Worm (Caenorhabditis elegans) whole organism, L1 larva: ENCODE measurements around the gene nlp-67.
A peak's percentile ranks its signal among the peaks of the same experiment; 100 is the strongest.
"Not testable (repeated sequence)": the region's sequence is repeated elsewhere in the genome, so short reads cannot be mapped to it uniquely, and the experiment has no call there.

Source experiments
- C04F5.9 ChIP-seq: sonication (generic microtip); optimal IDR thresholded peaks from 2 replicates; lab custom pipeline; 2016; ENCODE audit warnings: missing genetic modification characterization, missing compliant biosample characterization
- aly-2 ChIP-seq: fragments of 150-350 bp; optimal IDR thresholded peaks from 2 replicates; lab custom pipeline; 2014; ENCODE audit warnings: missing biosample characterization, missing genetic modification characterization
- ceh-90 ChIP-seq: sonication (generic microtip); optimal IDR thresholded peaks from 2 replicates; lab custom pipeline; 2016; ENCODE audit warnings: missing genetic modification characterization, missing compliant biosample characterization
- efl-3 ChIP-seq: fragments of 200-800 bp; sonication (Bioruptor generic); optimal IDR thresholded peaks from 2 replicates; lab custom pipeline; 2018; ENCODE audit warnings: mild to moderate bottlenecking, missing genetic modification characterization, missing compliant biosample characterization
- elt-2 ChIP-seq: sonication (generic microtip); optimal IDR thresholded peaks from 2 replicates; lab custom pipeline; 2016; ENCODE audit warnings: missing genetic modification characterization, mild to moderate bottlenecking, inconsistent platforms, missing compliant biosample characterization, missing genetic modification reagents
- ets-5 ChIP-seq: fragments of 200-800 bp; sonication (Bioruptor generic); IDR thresholded peaks from 2 replicates; pipeline ENCODE4 v1.3.6; 2022; ENCODE audit warnings: missing genetic modification characterization, missing compliant biosample characterization
- fkh-10 ChIP-seq: sonication (generic microtip); optimal IDR thresholded peaks from 2 replicates; lab custom pipeline; 2017; ENCODE audit warnings: missing biosample characterization, missing genetic modification reagents, missing genetic modification characterization
- fkh-8 ChIP-seq: sonication (generic microtip); optimal IDR thresholded peaks from 2 replicates; lab custom pipeline; 2016; ENCODE audit warnings: mild to moderate bottlenecking, missing genetic modification characterization, missing compliant biosample characterization
- hlh-4 ChIP-seq: sonication (generic microtip); optimal IDR thresholded peaks from 2 replicates; lab custom pipeline; 2016; ENCODE audit warnings: mild to moderate bottlenecking, missing genetic modification characterization, missing compliant biosample characterization
- irx-1 ChIP-seq: sonication (generic microtip); optimal IDR thresholded peaks from 2 replicates; lab custom pipeline; 2016; ENCODE audit warnings: missing genetic modification characterization, missing compliant biosample characterization
- isw-1 ChIP-seq: fragments of 200-800 bp; sonication (Bioruptor generic); IDR thresholded peaks from 2 replicates; pipeline ENCODE4 v1.3.6; 2022; ENCODE audit warnings: missing genetic modification characterization, missing compliant biosample characterization
- lin-13 ChIP-seq: fragments of 150-350 bp; optimal IDR thresholded peaks from 2 replicates; lab custom pipeline; 2014; ENCODE audit warnings: missing biosample characterization, missing genetic modification reagents, missing genetic modification characterization
- lir-3 ChIP-seq: sonication (generic microtip); optimal IDR thresholded peaks from 2 replicates; lab custom pipeline; 2016; ENCODE audit warnings: mild to moderate bottlenecking, missing genetic modification characterization, moderate library complexity, missing compliant biosample characterization; ENCODE audit not compliant: poor library complexity
- mab-9 ChIP-seq: fragments of 200-800 bp; sonication (Bioruptor generic); IDR thresholded peaks from 2 replicates; pipeline ENCODE4 v1.3.6; 2022; ENCODE audit warnings: missing genetic modification reagents, missing genetic modification characterization, missing compliant biosample characterization
- mdl-1 ChIP-seq, 2 experiments: fragments of 150-350 bp; optimal IDR thresholded peaks; 2 replicates each; lab custom pipeline; 2014 to 2017; ENCODE audit warnings: missing biosample characterization in 2 of 2, missing genetic modification characterization in 2 of 2, inconsistent platforms in 1 of 2
- nhr-11 ChIP-seq: fragments of 150-350 bp; optimal IDR thresholded peaks from 2 replicates; lab custom pipeline; 2014; ENCODE audit warnings: missing biosample characterization, missing genetic modification characterization
- nhr-19 ChIP-seq: fragments of 200-800 bp; sonication (Bioruptor generic); conservative IDR thresholded peaks from 2 replicates; pipeline ENCODE4 v1.3.6; 2022; ENCODE audit warnings: missing genetic modification characterization, missing compliant biosample characterization
- nhr-28 ChIP-seq: fragments of 150-350 bp; optimal IDR thresholded peaks from 2 replicates; lab custom pipeline; 2014; ENCODE audit warnings: missing biosample characterization, missing genetic modification characterization
- nhr-47 ChIP-seq: sonication (generic microtip); optimal IDR thresholded peaks from 2 replicates; lab custom pipeline; 2016; ENCODE audit warnings: mild to moderate bottlenecking, missing genetic modification characterization, moderate library complexity, missing compliant biosample characterization
- nhr-76 ChIP-seq: sonication (generic microtip); optimal IDR thresholded peaks from 2 replicates; lab custom pipeline; 2017; ENCODE audit warnings: missing biosample characterization, missing genetic modification characterization
- nhr-84 ChIP-seq: sonication (generic microtip); optimal IDR thresholded peaks from 2 replicates; lab custom pipeline; 2017; ENCODE audit warnings: missing biosample characterization, missing genetic modification characterization
- nhr-85 ChIP-seq: sonication (generic microtip); peaks from one replicate; lab custom pipeline; 2016; ENCODE audit warnings: missing genetic modification characterization, inconsistent platforms, missing compliant biosample characterization
- pag-3 ChIP-seq: sonication (generic microtip); optimal IDR thresholded peaks from 2 replicates; lab custom pipeline; 2017; ENCODE audit warnings: missing genetic modification characterization, mild to moderate bottlenecking, missing compliant biosample characterization, antibody characterized with exemption, borderline replicate concordance; ENCODE audit not compliant: insufficient read depth
- pax-3 ChIP-seq: fragments of 200-800 bp; sonication (Bioruptor generic); optimal IDR thresholded peaks from 2 replicates; lab custom pipeline; 2018; ENCODE audit warnings: mild to moderate bottlenecking, missing genetic modification characterization, moderate library complexity, missing compliant biosample characterization
- skn-1 ChIP-seq: fragments of 150-350 bp; optimal IDR thresholded peaks from 2 replicates; lab custom pipeline; 2014; ENCODE audit warnings: missing biosample characterization, missing genetic modification characterization
- snu-23 ChIP-seq: sonication (generic microtip); optimal IDR thresholded peaks from 2 replicates; lab custom pipeline; 2016; ENCODE audit warnings: missing genetic modification characterization, missing compliant biosample characterization
- tlp-1 ChIP-seq: fragments of 150-350 bp; optimal IDR thresholded peaks from 2 replicates; lab custom pipeline; 2014; ENCODE audit warnings: missing biosample characterization, missing genetic modification characterization
- unc-130 ChIP-seq: fragments of 150-350 bp; optimal IDR thresholded peaks from 2 replicates; lab custom pipeline; 2017; ENCODE audit warnings: missing biosample characterization, missing genetic modification characterization, inconsistent platforms
- unc-62 ChIP-seq: fragments of 150-350 bp; optimal IDR thresholded peaks from 2 replicates; lab custom pipeline; 2014; ENCODE audit warnings: missing biosample characterization, missing genetic modification reagents, missing genetic modification characterization
- unc-98 ChIP-seq: fragments of 200-800 bp; sonication (Bioruptor generic); IDR thresholded peaks from 2 replicates; pipeline ENCODE4 v1.3.6; 2022; ENCODE audit warnings: missing genetic modification characterization, missing compliant biosample characterization
- vab-15 ChIP-seq: sonication (generic microtip); optimal IDR thresholded peaks from 2 replicates; lab custom pipeline; 2017; ENCODE audit warnings: missing genotype, mild to moderate bottlenecking, missing genetic modification characterization, missing compliant biosample characterization
- zag-1 ChIP-seq: fragments of 150-350 bp; optimal IDR thresholded peaks from 2 replicates; lab custom pipeline; 2014; ENCODE audit warnings: missing biosample characterization, missing genetic modification characterization
- zip-4 ChIP-seq: fragments of 200-800 bp; sonication (Bioruptor generic); optimal IDR thresholded peaks from 2 replicates; lab custom pipeline; 2018; ENCODE audit warnings: mild to moderate bottlenecking, missing genetic modification characterization, moderate library complexity, missing compliant biosample characterization

Gene nlp-67

ce11 chrX:16209660-16210059 lies 25.5 kb downstream of the nlp-67 start (continued):
- TF ChIP-seq unc-130 (tag; lab: Kevin White, UChicago) = no peak
- no peak for TF ChIP-seq zag-1 (tag; lab: Kevin White, UChicago)
- peak; percentile 78 for TF ChIP-seq skn-1 (tag; lab: Kevin White, UChicago)
- peak in 1 of 2 experiments; percentile 82 for TF ChIP-seq mdl-1 (tag; optimal IDR thresholded peaks at IDR 0.05; lab: Kevin White, UChicago)
- TF ChIP-seq fkh-10 = peak; percentile 83
- peak; percentile 70 for TF ChIP-seq zip-4 (GFP tag; lab: Kevin White, UChicago)
- peak; percentile 85 for TF ChIP-seq nhr-85
- no peak for TF ChIP-seq pag-3 (tag; lab: Kevin White, UChicago)

ce11 chrX:16210518-16210917 lies 26.3 kb downstream of the nlp-67 start, which contains the start of gene R11.4:
Gene R11.4, minus strand, starts transcription at chrX:16210618.
- TF ChIP-seq unc-130 (tag; lab: Kevin White, UChicago) (no peak), unc-98 (GFP tag; lab: Robert Waterston, UW) (no peak), pax-3 (tag; lab: Kevin White, UChicago) (no peak), isw-1 (GFP tag; lab: Robert Waterston, UW) (no peak), nhr-47 (no peak), nhr-19 (no peak), snu-23 (no peak), ceh-90 (tag; lab: Kevin White, UChicago) (no peak), zip-4 (GFP tag; lab: Kevin White, UChicago) (no peak)

- TF ChIP-seq zag-1 (tag; lab: Kevin White, UChicago); hlh-4 (tag; lab: Kevin White, UChicago); tlp-1: not testable (repeated sequence)
Measured at ce11 chrX:16212306-16212705, 28.1 kb downstream of the nlp-67 start, which contains the start of gene F23A7.4. Gene F23A7.4, plus strand, starts transcription at chrX:16212606.

DNA sequence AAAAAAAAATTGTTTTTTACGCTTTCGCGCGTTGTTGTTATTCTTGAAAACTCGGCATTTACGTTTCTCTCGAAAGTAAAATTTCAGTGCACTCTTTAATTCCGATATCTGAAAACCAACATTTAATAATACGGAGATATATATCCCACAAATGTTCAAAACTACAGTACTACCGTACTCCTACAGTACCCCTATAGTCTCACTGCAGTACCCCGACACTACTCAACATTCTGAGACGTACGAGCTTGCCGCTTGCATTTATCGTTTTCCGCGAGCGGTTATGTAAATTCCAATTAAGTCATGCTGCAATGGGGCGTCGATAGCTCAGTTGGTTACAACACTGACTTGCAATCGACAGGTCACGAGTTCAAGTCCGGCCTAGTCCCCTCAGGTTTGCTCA lies 28.9 kb downstream of the nlp-67 start, which contains the start of gene F23A7.8:
TSS of gene F23A7.8 (plus strand) at position 301 of the 400 bp plus-strand sequence.
- not testable (repeated sequence) for TF ChIP-seq ets-5 (GFP tag; lab: Robert Waterston, UW); elt-2 (tag; lab: Kevin White, UChicago); isw-1 (GFP tag; lab: Robert Waterston, UW)

ce11 chrX:16217108-16217507 lies 32.9 kb downstream of the nlp-67 start, which contains the start of gene F23A7.1:
Gene F23A7.1, plus strand, starts transcription at chrX:16217408.
- no peak for TF ChIP-seq vab-15 (tag; lab: Kevin White, UChicago)
- no peak for TF ChIP-seq lin-13 (GFP tag; lab: Kevin White, UChicago)
- TF ChIP-seq nhr-84 (tag; lab: Kevin White, UChicago) = no peak
- TF ChIP-seq pax-3 (tag; lab: Kevin White, UChicago) = no peak
- TF ChIP-seq lir-3 (tag; lab: Kevin White, UChicago) = no peak
- TF ChIP-seq nhr-11 = no peak
- TF ChIP-seq ceh-90 (tag; lab: Kevin White, UChicago) = no peak
- TF ChIP-seq fkh-8 = no peak
- no peak for TF ChIP-seq mab-9 (GFP tag; lab: Robert Waterston, UW)
- TF ChIP-seq aly-2 (tag; lab: Kevin White, UChicago) = no peak
- TF ChIP-seq nhr-76 (tag; lab: Kevin White, UChicago) = no peak
- TF ChIP-seq C04F5.9 = no peak
- no peak for TF ChIP-seq irx-1
- TF ChIP-seq efl-3 = no peak
- no peak for TF ChIP-seq unc-62 (GFP tag; lab: Kevin White, UChicago)
- TF ChIP-seq nhr-28 (tag; lab: Kevin White, UChicago) = no peak
- TF ChIP-seq, all 84 proteins: peak for 0
